Fruit fly (Drosophila melanogaster) whole organism, adult: ENCODE results near the gene wda.

Source experiments
- CG11617 ChIP-seq: fragments of 200-800 bp; sonication (Bioruptor generic); optimal IDR thresholded peaks from 2 replicates; lab custom pipeline; 2017; ENCODE audit warnings: mild to moderate bottlenecking, missing biosample characterization, missing genetic modification reagents, missing genetic modification characterization
- CG12768 ChIP-seq: fragments of 200-800 bp; sonication (Bioruptor generic); optimal IDR thresholded peaks from 2 replicates; lab custom pipeline; 2017; ENCODE audit warnings: missing biosample characterization, missing genetic modification characterization, mild to moderate bottlenecking, moderate library complexity, missing genetic modification reagents
- CG14711 ChIP-seq: fragments of 200-800 bp; sonication (Bioruptor generic); optimal IDR thresholded peaks from 2 replicates; lab custom pipeline; 2018; ENCODE audit warnings: missing biosample characterization, mild to moderate bottlenecking, missing genetic modification characterization, moderate library complexity
- CG1620 ChIP-seq: fragments of 200-800 bp; sonication (Bioruptor generic); optimal IDR thresholded peaks from 2 replicates; lab custom pipeline; 2016; ENCODE audit warnings: missing biosample characterization, missing genetic modification characterization
- CG33017 ChIP-seq: fragments of 200-800 bp; sonication (Bioruptor generic); optimal IDR thresholded peaks from 2 replicates; lab custom pipeline; 2018; ENCODE audit warnings: missing biosample characterization, mild to moderate bottlenecking, missing genetic modification characterization, moderate library complexity
- CG5204 ChIP-seq: fragments of 200-800 bp; sonication (Bioruptor generic); optimal IDR thresholded peaks from 2 replicates; lab custom pipeline; 2016; ENCODE audit warnings: missing biosample characterization, missing genetic modification characterization
- CG7045 ChIP-seq: fragments of 200-800 bp; sonication (Bioruptor generic); optimal IDR thresholded peaks from 2 replicates; lab custom pipeline; 2017; ENCODE audit warnings: missing biosample characterization, mild to moderate bottlenecking, missing genetic modification characterization
- CG7101 ChIP-seq: fragments of 200-800 bp; sonication (Bioruptor generic); optimal IDR thresholded peaks from 2 replicates; lab custom pipeline; 2018; ENCODE audit warnings: missing biosample characterization, mild to moderate bottlenecking, missing genetic modification characterization, moderate library complexity
- Clk ChIP-seq: fragments of 200-800 bp; sonication (Bioruptor generic); optimal IDR thresholded peaks from 2 replicates; lab custom pipeline; 2017; ENCODE audit warnings: missing biosample characterization, missing genetic modification characterization
- Crg-1 ChIP-seq: fragments of 200-800 bp; sonication (Bioruptor generic); optimal IDR thresholded peaks from 2 replicates; lab custom pipeline; 2016; ENCODE audit warnings: missing biosample characterization, missing genetic modification characterization
- Hr96 ChIP-seq: fragments of 200-800 bp; sonication (Bioruptor generic); optimal IDR thresholded peaks from 2 replicates; lab custom pipeline; 2016; ENCODE audit warnings: missing biosample characterization, missing genetic modification characterization
- Mnt ChIP-seq: fragments of 200-800 bp; sonication (Bioruptor generic); optimal IDR thresholded peaks from 2 replicates; lab custom pipeline; 2016; ENCODE audit warnings: missing biosample characterization, mild to moderate bottlenecking, missing genetic modification characterization
- bab1 ChIP-seq: fragments of 200-800 bp; sonication (Bioruptor generic); optimal IDR thresholded peaks from 3 replicates; lab custom pipeline; 2019; ENCODE audit warnings: missing biosample characterization, mild to moderate bottlenecking, missing genetic modification characterization, moderate library complexity
- cic ChIP-seq: fragments of 200-800 bp; sonication (Bioruptor generic); optimal IDR thresholded peaks from 2 replicates; lab custom pipeline; 2017; ENCODE audit warnings: missing biosample characterization, mild to moderate bottlenecking, missing genetic modification characterization, moderate library complexity
- cnc ChIP-seq, 2 experiments: fragments of >200 bp; optimal IDR thresholded peaks; 2 replicates each; lab custom pipeline; 2017
- kay ChIP-seq: fragments of 200-800 bp; sonication (Bioruptor generic); peaks from one replicate; lab custom pipeline; 2016; ENCODE audit warnings: missing biosample characterization, missing genetic modification characterization, borderline replicate concordance
- ovo ChIP-seq: fragments of 200-800 bp; sonication (Bioruptor generic); optimal IDR thresholded peaks from 2 replicates; lab custom pipeline; 2016; ENCODE audit warnings: missing biosample characterization, missing genetic modification characterization
- pad ChIP-seq: fragments of 200-800 bp; sonication (Bioruptor generic); optimal IDR thresholded peaks from 3 replicates; lab custom pipeline; 2017; ENCODE audit warnings: missing biosample characterization, missing genetic modification characterization, mild to moderate bottlenecking, moderate library complexity, missing genetic modification reagents
- tj ChIP-seq: fragments of 200-800 bp; sonication (Bioruptor generic); optimal IDR thresholded peaks from 3 replicates; lab custom pipeline; 2017; ENCODE audit warnings: missing biosample characterization, mild to moderate bottlenecking, missing genetic modification characterization, moderate library complexity
- toe ChIP-seq: fragments of 200-800 bp; sonication (Bioruptor generic); optimal IDR thresholded peaks from 2 replicates; lab custom pipeline; 2016; ENCODE audit warnings: missing biosample characterization, missing genetic modification characterization

wda gene

DNA sequence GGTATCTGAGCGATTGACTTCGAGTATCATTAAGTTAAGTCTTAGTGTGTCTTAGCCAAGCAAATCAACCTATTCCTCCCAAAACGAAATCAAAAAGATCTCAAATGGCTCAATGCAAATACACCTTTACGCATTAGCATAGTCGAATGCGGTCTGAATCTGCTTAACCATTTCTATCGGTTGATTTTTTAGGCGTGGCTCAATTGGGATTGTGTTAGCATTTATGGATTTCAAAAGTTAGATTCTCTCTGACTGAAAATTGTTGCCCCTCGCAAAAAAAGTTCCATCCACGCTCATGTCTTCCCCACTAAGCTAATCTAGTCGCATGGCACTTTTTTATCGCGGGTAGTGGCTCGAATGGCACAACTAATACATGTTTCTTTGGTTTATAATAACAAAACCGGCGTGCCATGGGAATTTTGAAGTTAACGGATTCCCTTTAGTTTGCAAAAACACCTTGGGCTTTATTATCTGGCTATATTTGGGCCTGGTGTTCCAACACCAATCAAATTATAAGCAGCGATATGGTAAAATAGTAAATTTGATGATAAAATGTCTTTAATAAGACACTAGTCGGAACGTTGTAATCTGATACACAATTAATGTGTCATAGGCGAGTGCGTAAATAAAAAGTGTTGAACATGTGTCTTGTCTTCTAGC, 29.2 kb downstream of the wda start:
- TF ChIP-seq CG14711 (no peak), CG5204 (GFP tag; lab: Kevin White, UChicago) (no peak), CG11617 (GFP tag; lab: Kevin White, UChicago) (no peak), ovo (no peak), CG33017 (no peak), CG12768 (GFP tag; lab: Kevin White, UChicago) (no peak), Clk (GFP tag; lab: Kevin White, UChicago) (no peak), toe (GFP tag; lab: Kevin White, UChicago) (no peak), bab1 (GFP tag; lab: Kevin White, UChicago) (no peak), cic (GFP tag; lab: Kevin White, UChicago) (no peak), kay (no peak), cnc (optimal IDR thresholded peaks at IDR 0.05; lab: Kevin White, UChicago) (no peak), CG7101 (tag; lab: Kevin White, UChicago) (no peak), Crg-1 (GFP tag; lab: Kevin White, UChicago) (no peak), pad (no peak), tj (GFP tag; lab: Kevin White, UChicago) (no peak), Mnt (GFP tag; lab: Kevin White, UChicago) (no peak), CG1620 (GFP tag; lab: Kevin White, UChicago) (no peak), CG7045 (no peak), Hr96 (GFP tag; lab: Kevin White, UChicago) (no peak)

DNA sequence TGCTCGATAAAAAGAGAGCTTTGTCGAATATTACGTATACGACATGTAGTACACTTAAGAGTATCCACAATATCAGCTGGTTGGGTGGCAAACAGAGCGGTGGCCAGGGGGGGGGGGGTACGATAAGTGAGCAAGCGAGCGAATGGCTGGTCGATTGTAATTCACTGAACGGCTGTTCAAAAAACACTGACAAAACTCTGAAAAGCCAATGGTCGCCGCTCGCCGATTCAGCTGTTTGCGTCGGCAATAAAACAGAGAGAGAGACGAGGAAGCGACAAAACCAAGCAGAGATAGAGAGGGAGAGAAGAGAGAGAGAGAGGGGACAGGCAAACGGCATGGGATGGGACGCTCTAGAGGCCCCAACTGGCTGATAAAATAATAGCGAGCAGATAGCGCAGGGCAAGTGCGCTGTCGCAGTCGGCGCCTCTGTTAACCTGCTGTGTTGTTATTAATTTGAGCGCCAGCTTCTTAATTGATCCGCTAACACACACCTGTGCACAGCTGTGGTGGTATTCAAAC, 31.3 kb downstream of the wda start, which contains the start of gene cnc:
TSS of gene cnc (minus strand) at position 191 of the 519 bp plus-strand sequence.
- TF ChIP-seq CG7045: no peak
- TF ChIP-seq tj (GFP tag; lab: Kevin White, UChicago): peak; percentile 96
- peak; percentile 74 for TF ChIP-seq bab1 (GFP tag; lab: Kevin White, UChicago)
- peak; percentile 62 for TF ChIP-seq CG33017
- peak; percentile 95 for TF ChIP-seq cic (GFP tag; lab: Kevin White, UChicago)
- TF ChIP-seq CG12768 (GFP tag; lab: Kevin White, UChicago): peak; percentile 75
- no peak for TF ChIP-seq cnc (optimal IDR thresholded peaks at IDR 0.05; lab: Kevin White, UChicago)
- TF ChIP-seq CG11617 (GFP tag; lab: Kevin White, UChicago): peak; percentile 60
- TF ChIP-seq toe (GFP tag; lab: Kevin White, UChicago): peak; percentile 14
- TF ChIP-seq pad: no peak
- peak; percentile 49 for TF ChIP-seq CG14711
- peak; percentile 5 for TF ChIP-seq Clk (GFP tag; lab: Kevin White, UChicago)
- TF ChIP-seq CG7101 (tag; lab: Kevin White, UChicago): peak; percentile 29
- peak; percentile 80 for TF ChIP-seq Mnt (GFP tag; lab: Kevin White, UChicago)
- TF ChIP-seq CG1620 (GFP tag; lab: Kevin White, UChicago): no peak
- TF ChIP-seq Hr96 (GFP tag; lab: Kevin White, UChicago): peak; percentile 46
- no peak for TF ChIP-seq kay
- no peak for TF ChIP-seq ovo
- peak; percentile 42 for TF ChIP-seq Crg-1 (GFP tag; lab: Kevin White, UChicago)

DNA sequence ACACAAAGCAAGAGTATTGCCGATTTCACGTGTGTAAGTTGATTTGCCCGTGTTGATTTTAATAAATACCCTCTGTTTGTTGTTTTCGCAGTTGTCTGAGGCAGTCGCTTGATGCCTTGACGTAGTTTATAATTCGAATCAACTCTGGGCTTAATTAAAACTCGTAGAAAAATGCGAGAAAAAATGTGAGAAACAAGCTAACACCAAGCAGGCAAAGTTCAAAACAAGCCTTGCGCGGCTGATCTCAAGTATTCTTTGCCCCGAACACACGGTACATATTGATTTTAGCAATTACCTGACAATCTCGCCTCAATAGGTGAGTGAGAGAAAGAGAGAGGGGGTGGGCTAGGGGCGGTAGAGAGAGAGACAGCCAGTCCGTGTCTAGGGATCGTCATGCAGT, 32.6 kb downstream of the wda start:
- TF ChIP-seq CG5204 (GFP tag; lab: Kevin White, UChicago) (no peak), cic (GFP tag; lab: Kevin White, UChicago) (peak; percentile 67), CG14711 (peak; percentile 12), Mnt (GFP tag; lab: Kevin White, UChicago) (peak; percentile 32), tj (GFP tag; lab: Kevin White, UChicago) (no peak), CG11617 (GFP tag; lab: Kevin White, UChicago) (peak; percentile 46), Hr96 (GFP tag; lab: Kevin White, UChicago) (peak; percentile 59), CG33017 (peak; percentile 12), kay (peak; percentile 90), toe (GFP tag; lab: Kevin White, UChicago) (peak; percentile 52), bab1 (GFP tag; lab: Kevin White, UChicago) (no peak), cnc (optimal IDR thresholded peaks at IDR 0.05; lab: Kevin White, UChicago) (no peak), Crg-1 (GFP tag; lab: Kevin White, UChicago) (peak; percentile 57), CG7045 (peak; percentile 51), Clk (GFP tag; lab: Kevin White, UChicago) (peak; percentile 18), ovo (peak; percentile 74), CG1620 (GFP tag; lab: Kevin White, UChicago) (peak; percentile 52), CG7101 (tag; lab: Kevin White, UChicago) (peak; percentile 51), pad (peak; percentile 9), CG12768 (GFP tag; lab: Kevin White, UChicago) (peak; percentile 76)

dm6 chr3R:23223151-23223810, 34.6 kb downstream of the wda start:
- no peak for TF ChIP-seq CG7101 (tag; lab: Kevin White, UChicago)
- TF ChIP-seq ovo: no peak
- TF ChIP-seq CG5204 (GFP tag; lab: Kevin White, UChicago): no peak
- TF ChIP-seq Hr96 (GFP tag; lab: Kevin White, UChicago): no peak
- no peak for TF ChIP-seq bab1 (GFP tag; lab: Kevin White, UChicago)
- TF ChIP-seq toe (GFP tag; lab: Kevin White, UChicago): no peak
- TF ChIP-seq tj (GFP tag; lab: Kevin White, UChicago): no peak
- TF ChIP-seq CG1620 (GFP tag; lab: Kevin White, UChicago): no peak
- no peak for TF ChIP-seq CG11617 (GFP tag; lab: Kevin White, UChicago)
- peak; percentile 74 for TF ChIP-seq cic (GFP tag; lab: Kevin White, UChicago)
- TF ChIP-seq kay: no peak
- no peak for TF ChIP-seq cnc (optimal IDR thresholded peaks at IDR 0.05; lab: Kevin White, UChicago)
- no peak for TF ChIP-seq pad
- TF ChIP-seq CG14711: no peak
- peak; percentile 49 for TF ChIP-seq CG12768 (GFP tag; lab: Kevin White, UChicago)
- TF ChIP-seq CG33017: peak; percentile 6
- peak; percentile 45 for TF ChIP-seq Mnt (GFP tag; lab: Kevin White, UChicago)
- TF ChIP-seq CG7045: peak; percentile 47
- TF ChIP-seq Clk (GFP tag; lab: Kevin White, UChicago): no peak
- no peak for TF ChIP-seq Crg-1 (GFP tag; lab: Kevin White, UChicago)
